Worm (Caenorhabditis elegans): ENCODE measurements around the gene dhs-17.

Gene dhs-17

ce11 chrV:6000368-6000802, 34.2 kb downstream of the dhs-17 start:
- TF ChIP-seq unc-55 (GFP tag; optimal IDR thresholded peaks at IDR 0.05) (peak; percentile 90), peb-1 (tag; optimal IDR thresholded peaks at IDR 0.05) (peak; percentile 32), sem-4 (tag; optimal IDR thresholded peaks at IDR 0.05) (peak; percentile 82), ztf-1 (GFP tag; conservative IDR thresholded peaks at IDR 0.05) (no peak), nhr-237 (tag; optimal IDR thresholded peaks at IDR 0.05) (no peak), alr-1 (tag; optimal IDR thresholded peaks at IDR 0.05) (peak; percentile 55), nhr-25 (tag; optimal IDR thresholded peaks at IDR 0.05) (peak; percentile 95), unc-62 (GFP tag; optimal IDR thresholded peaks at IDR 0.05) (peak; percentile 91), lin-11 (tag; optimal IDR thresholded peaks at IDR 0.05) (peak; percentile 67), fos-1 (tag; optimal IDR thresholded peaks at IDR 0.05) (no peak), ama-1 (optimal IDR thresholded peaks at IDR 0.05) (no peak), crh-2 (tag; optimal IDR thresholded peaks at IDR 0.05) (peak; percentile 98), nhr-77 (tag; optimal IDR thresholded peaks at IDR 0.05) (peak; percentile 71), nhr-129 (tag; optimal IDR thresholded peaks at IDR 0.05) (peak; percentile 96), nhr-21 (tag; optimal IDR thresholded peaks at IDR 0.05) (peak; percentile 96), nhr-6 (tag; optimal IDR thresholded peaks at IDR 0.05) (peak; percentile 97), ceh-16 (tag; optimal IDR thresholded peaks at IDR 0.05) (peak; percentile 80), lin-13 (GFP tag; optimal IDR thresholded peaks at IDR 0.05) (peak; percentile 67), sma-3 (GFP tag; optimal IDR thresholded peaks at IDR 0.05) (peak; percentile 97), C34F6.9 (tag; optimal IDR thresholded peaks at IDR 0.05) (peak; percentile 95), egl-27 (tag; optimal IDR thresholded peaks at IDR 0.05) (peak; percentile 95), F13H6.1 (tag; optimal IDR thresholded peaks at IDR 0.05) (peak; percentile 97), blmp-1 (tag; optimal IDR thresholded peaks at IDR 0.05; ENCODE audit: insufficient read depth) (peak; percentile 100), elt-3 (tag; optimal IDR thresholded peaks at IDR 0.05) (no peak), aly-2 (tag; optimal IDR thresholded peaks at IDR 0.05) (no peak), nhr-23 (tag; optimal IDR thresholded peaks at IDR 0.05) (no peak), lin-39 (tag; optimal IDR thresholded peaks at IDR 0.05) (no peak), skn-1 (tag; optimal IDR thresholded peaks at IDR 0.05) (no peak), gmeb-1 (tag; optimal IDR thresholded peaks at IDR 0.05) (peak; percentile 72), snpc-4 (tag; optimal IDR thresholded peaks at IDR 0.05) (peak; percentile 62), R02D3.7 (tag; optimal IDR thresholded peaks at IDR 0.05) (no peak), nhr-12 (tag; optimal IDR thresholded peaks at IDR 0.05) (peak; percentile 10), Y55F3AM.14 (GFP tag; optimal IDR thresholded peaks at IDR 0.05) (peak; percentile 92), mab-5 (tag; optimal IDR thresholded peaks at IDR 0.05) (no peak), sma-9 (GFP tag; optimal IDR thresholded peaks at IDR 0.05) (peak; percentile 99), sma-9 (tag; optimal IDR thresholded peaks at IDR 0.05) (no peak), nhr-10 (tag; optimal IDR thresholded peaks at IDR 0.05) (peak; percentile 61), ceh-82 (tag; optimal IDR thresholded peaks at IDR 0.05) (peak; percentile 7), zag-1 (tag; optimal IDR thresholded peaks at IDR 0.05) (no peak), dmd-4 (tag; optimal IDR thresholded peaks at IDR 0.05) (no peak), ztf-11 (tag; optimal IDR thresholded peaks at IDR 0.05) (no peak), lsy-2 (tag; optimal IDR thresholded peaks at IDR 0.05) (peak; percentile 73 to 91), ZK546.5 (tag; optimal IDR thresholded peaks at IDR 0.05) (no peak), mdl-1 (tag; optimal IDR thresholded peaks at IDR 0.05) (peak; percentile 83 to 87), unc-39 (tag; optimal IDR thresholded peaks at IDR 0.05) (no peak), mbf-1 (tag; optimal IDR thresholded peaks at IDR 0.05) (no peak), ztf-4 (tag; optimal IDR thresholded peaks at IDR 0.05) (peak; percentile 97), nhr-11 (tag; optimal IDR thresholded peaks at IDR 0.05) (peak; percentile 9), elt-1 (tag; optimal IDR thresholded peaks at IDR 0.05) (no peak)
